Worm (Caenorhabditis elegans): Measurements from ENCODE around the gene nhr-166.

DNA sequence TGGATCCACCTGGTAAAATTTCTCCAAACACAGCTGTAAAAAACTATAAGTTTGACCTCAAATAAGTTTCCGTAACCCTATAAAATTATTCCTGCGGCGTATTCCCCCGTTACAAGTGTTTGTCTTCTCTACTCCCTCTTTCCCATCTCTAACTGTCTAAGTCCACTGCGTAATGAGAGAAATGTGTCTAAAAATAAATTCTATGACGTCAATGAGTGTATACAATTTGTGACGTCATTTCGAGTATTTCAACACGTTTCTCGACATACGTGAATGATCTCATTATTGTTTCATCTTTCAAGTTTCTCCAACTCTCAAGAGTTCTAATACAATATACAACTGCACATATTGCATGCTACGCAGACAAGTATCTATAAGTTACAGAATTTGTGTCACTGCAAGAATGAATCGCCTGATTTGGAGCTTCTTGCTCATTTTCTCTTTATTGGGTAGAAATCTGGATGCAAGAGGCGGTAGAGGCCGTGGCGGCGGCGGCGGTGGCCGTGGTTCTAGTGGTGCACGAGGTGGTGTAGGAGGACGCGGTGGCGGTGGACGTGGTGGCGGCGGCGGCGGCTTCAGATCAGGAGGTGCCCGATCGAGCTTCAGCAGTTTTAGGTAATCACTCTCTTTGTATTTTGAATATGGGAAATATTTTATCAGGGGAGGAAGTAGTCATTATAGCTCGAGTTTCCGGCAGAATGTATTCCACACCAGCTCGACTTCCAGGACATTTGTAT, 17.9 kb downstream of the nhr-166 start, which contains the start of gene F53C3.6:
- no peak for TF ChIP-seq him-1 (tag; optimal IDR thresholded peaks at IDR 0.05)
- TF ChIP-seq W03F9.2 (tag; optimal IDR thresholded peaks at IDR 0.05) = no peak
